Fruit fly (Drosophila melanogaster) whole organism, embryonic: ENCODE data around the gene bt.
A peak's percentile ranks its signal among the peaks of the same experiment; 100 is the strongest.

Source experiments
- CG10543 ChIP-seq: fragments of 200-800 bp; sonication (Bioruptor generic); optimal IDR thresholded peaks from 3 replicates; lab custom pipeline; 2017; ENCODE audit warnings: missing biosample characterization, mild to moderate bottlenecking, missing genetic modification characterization, moderate library complexity
- CG11398 ChIP-seq: fragments of 200-800 bp; sonication (Bioruptor generic); optimal IDR thresholded peaks from 2 replicates; lab custom pipeline; 2016; ENCODE audit warnings: missing biosample characterization, missing genetic modification characterization
- CG12299 ChIP-seq: fragments of 200-800 bp; sonication (Bioruptor generic); optimal IDR thresholded peaks from 2 replicates; lab custom pipeline; 2018; ENCODE audit warnings: missing biosample characterization, mild to moderate bottlenecking, missing genetic modification characterization
- CG14441 ChIP-seq: fragments of 200-800 bp; sonication (Bioruptor generic); IDR thresholded peaks from 2 replicates; pipeline ENCODE4 v1.3.6; 2022; ENCODE audit warnings: missing biosample characterization, missing genetic modification characterization
- CG15011 ChIP-seq: fragments of 200-800 bp; sonication (Bioruptor generic); optimal IDR thresholded peaks from 3 replicates; lab custom pipeline; 2018; ENCODE audit warnings: missing biosample characterization, mild to moderate bottlenecking, missing genetic modification characterization
- CG17359 ChIP-seq: fragments of 200-800 bp; sonication (Bioruptor generic); optimal IDR thresholded peaks from 3 replicates; lab custom pipeline; 2018; ENCODE audit warnings: missing biosample characterization, mild to moderate bottlenecking, missing genetic modification characterization, moderate library complexity
- CG17568 ChIP-seq: fragments of 200-800 bp; sonication (Bioruptor generic); optimal IDR thresholded peaks from 2 replicates; lab custom pipeline; 2018; ENCODE audit warnings: missing biosample characterization, mild to moderate bottlenecking, missing genetic modification characterization, moderate library complexity
- CG17802 ChIP-seq: fragments of 200-800 bp; sonication (Bioruptor generic); optimal IDR thresholded peaks from 2 replicates; lab custom pipeline; 2018; ENCODE audit warnings: missing biosample characterization, mild to moderate bottlenecking, missing genetic modification characterization, moderate library complexity
- CG18599 ChIP-seq: fragments of 200-800 bp; sonication (Bioruptor generic); optimal IDR thresholded peaks from 3 replicates; lab custom pipeline; 2017; ENCODE audit warnings: missing biosample characterization, missing genetic modification characterization, mild to moderate bottlenecking, moderate library complexity, missing genetic modification reagents
- CG2120 ChIP-seq: fragments of 200-800 bp; sonication (Bioruptor generic); optimal IDR thresholded peaks from 3 replicates; lab custom pipeline; 2016; ENCODE audit warnings: missing biosample characterization, missing genetic modification characterization
- CG2199 ChIP-seq: fragments of 200-800 bp; sonication (Bioruptor generic); IDR thresholded peaks from 3 replicates; pipeline ENCODE4 v1.3.6; 2022; ENCODE audit warnings: missing biosample characterization, missing genetic modification characterization
- CG2712 ChIP-seq: fragments of 200-800 bp; optimal IDR thresholded peaks from 3 replicates; lab custom pipeline; 2019; ENCODE audit warnings: missing biosample characterization, mild to moderate bottlenecking, missing genetic modification characterization, moderate library complexity
- CG2875 ChIP-seq: fragments of 200-800 bp; sonication (Bioruptor generic); optimal IDR thresholded peaks from 2 replicates; lab custom pipeline; 2017; ENCODE audit warnings: missing biosample characterization, mild to moderate bottlenecking, missing genetic modification characterization, missing genetic modification reagents
- CG30403 ChIP-seq: fragments of 200-800 bp; sonication (Bioruptor generic); optimal IDR thresholded peaks from 3 replicates; lab custom pipeline; 2016; ENCODE audit warnings: missing biosample characterization, missing genetic modification characterization
- CG31388 ChIP-seq: fragments of 200-800 bp; sonication (Bioruptor generic); optimal IDR thresholded peaks from 2 replicates; lab custom pipeline; 2016; ENCODE audit warnings: missing biosample characterization, missing genetic modification characterization
- CG32767 ChIP-seq: fragments of 200-800 bp; sonication (Bioruptor generic); IDR thresholded peaks from 2 replicates; pipeline ENCODE4 v1.3.6; 2022; ENCODE audit warnings: missing biosample characterization, missing genetic modification characterization
- CG6272 ChIP-seq: fragments of 200-800 bp; sonication (Bioruptor generic); IDR thresholded peaks from 2 replicates; pipeline ENCODE4 v1.3.6; 2022; ENCODE audit warnings: missing biosample characterization, missing genetic modification characterization
- CG7928 ChIP-seq: fragments of 200-800 bp; sonication (Bioruptor generic); optimal IDR thresholded peaks from 2 replicates; lab custom pipeline; 2017; ENCODE audit warnings: missing biosample characterization, mild to moderate bottlenecking, missing genetic modification characterization
- CTCF ChIP-seq: fragments of 200-800 bp; sonication (Bioruptor generic); optimal IDR thresholded peaks from 2 replicates; lab custom pipeline; 2017; ENCODE audit warnings: missing biosample characterization, mild to moderate bottlenecking, missing genetic modification characterization, moderate library complexity
- Chrac-16 ChIP-seq: fragments of 200-800 bp; sonication (Bioruptor generic); optimal IDR thresholded peaks from 3 replicates; lab custom pipeline; 2016; ENCODE audit warnings: missing biosample characterization, missing genetic modification characterization
- CkIIα-i1 ChIP-seq: fragments of 200-800 bp; sonication (Bioruptor generic); IDR thresholded peaks from 2 replicates; pipeline ENCODE4 v1.3.6; 2022; ENCODE audit warnings: missing biosample characterization, missing genetic modification characterization
- Dad ChIP-seq: fragments of 200-800 bp; sonication (Bioruptor generic); optimal IDR thresholded peaks from 3 replicates; lab custom pipeline; 2016; ENCODE audit warnings: missing biosample characterization, missing genetic modification characterization
- ERR ChIP-seq: fragments of 200-800 bp; sonication (Bioruptor generic); optimal IDR thresholded peaks from 2 replicates; lab custom pipeline; 2016; ENCODE audit warnings: missing biosample characterization, missing genetic modification characterization
- Fer1 ChIP-seq: fragments of 200-800 bp; sonication (Bioruptor generic); optimal IDR thresholded peaks from 2 replicates; lab custom pipeline; 2017; ENCODE audit warnings: missing biosample characterization, mild to moderate bottlenecking, missing genetic modification characterization
- Gsc ChIP-seq: fragments of 200-800 bp; sonication (Bioruptor generic); IDR thresholded peaks from 2 replicates; pipeline ENCODE4 v1.3.6; 2022; ENCODE audit warnings: missing biosample characterization, missing genetic modification characterization
- Gug ChIP-seq: fragments of 200-800 bp; sonication (Bioruptor generic); IDR thresholded peaks from 4 replicates; pipeline ENCODE4 v1.3.6; 2022; ENCODE audit warnings: missing biosample characterization, missing genetic modification characterization
- HLHmδ ChIP-seq: fragments of 200-800 bp; sonication (Bioruptor generic); optimal IDR thresholded peaks from 2 replicates; lab custom pipeline; 2018; ENCODE audit warnings: missing biosample characterization, mild to moderate bottlenecking, missing genetic modification characterization, moderate library complexity
- Lpt ChIP-seq: fragments of >200 bp; optimal IDR thresholded peaks from 2 replicates; lab custom pipeline; 2018; ENCODE audit warnings: missing biosample characterization, missing genetic modification characterization
- MTF-1 ChIP-seq: fragments of 200-800 bp; sonication (Bioruptor generic); optimal IDR thresholded peaks from 2 replicates; lab custom pipeline; 2018; ENCODE audit warnings: missing biosample characterization, mild to moderate bottlenecking, missing genetic modification characterization, borderline replicate concordance
- Mad ChIP-seq: fragments of 200-800 bp; sonication (Bioruptor generic); optimal IDR thresholded peaks from 2 replicates; lab custom pipeline; 2016; ENCODE audit warnings: missing biosample characterization, missing genetic modification characterization
- Ravus ChIP-seq: fragments of 200-800 bp; sonication (Bioruptor generic); IDR thresholded peaks from 2 replicates; pipeline ENCODE4 v1.3.6; 2022; ENCODE audit warnings: missing biosample characterization, missing genetic modification characterization
- Tbp ChIP-seq: fragments of >200 bp; optimal IDR thresholded peaks from 2 replicates; lab custom pipeline; 2018; ENCODE audit warnings: missing biosample characterization, missing genetic modification characterization
- Xrp1 ChIP-seq: fragments of 200-800 bp; sonication (Bioruptor generic); IDR thresholded peaks from 2 replicates; pipeline ENCODE4 v1.3.6; 2022; ENCODE audit warnings: missing biosample characterization, missing genetic modification characterization
- abd-A ChIP-seq: fragments of 200-800 bp; sonication (Bioruptor generic); optimal IDR thresholded peaks from 3 replicates; lab custom pipeline; 2019; ENCODE audit warnings: missing biosample characterization, mild to moderate bottlenecking, missing genetic modification characterization, moderate library complexity
- bab2 ChIP-seq: fragments of 200-800 bp; sonication (Bioruptor generic); optimal IDR thresholded peaks from 2 replicates; lab custom pipeline; 2016; ENCODE audit warnings: missing biosample characterization, missing genetic modification characterization
- cad ChIP-seq: fragments of >200 bp; optimal IDR thresholded peaks from 2 replicates; lab custom pipeline; 2017; ENCODE audit warnings: missing biosample characterization, missing genetic modification characterization
- cg ChIP-seq: fragments of 200-800 bp; sonication (Bioruptor generic); optimal IDR thresholded peaks from 3 replicates; lab custom pipeline; 2019; ENCODE audit warnings: missing biosample characterization, mild to moderate bottlenecking, missing genetic modification characterization, moderate library complexity
- chif ChIP-seq, 2 experiments: fragments of 200-800 bp; sonication (Bioruptor generic); optimal IDR thresholded peaks; 3 replicates each; lab custom pipeline; 2016; ENCODE audit warnings: missing biosample characterization in 2 of 2, missing genetic modification characterization in 2 of 2
- chn ChIP-seq: fragments of 200-800 bp; sonication (Bioruptor generic); optimal IDR thresholded peaks from 2 replicates; lab custom pipeline; 2016; ENCODE audit warnings: missing biosample characterization, missing genetic modification characterization
- corto ChIP-seq: fragments of 200-800 bp; sonication (Bioruptor generic); optimal IDR thresholded peaks from 2 replicates; lab custom pipeline; 2016; ENCODE audit warnings: missing biosample characterization, mild to moderate bottlenecking, missing genetic modification characterization, moderate library complexity
- dati ChIP-seq: fragments of 200-800 bp; sonication (Bioruptor generic); IDR thresholded peaks from 2 replicates; pipeline ENCODE4 v1.3.6; 2022; ENCODE audit warnings: missing biosample characterization, missing genetic modification characterization
- dmrt11E ChIP-seq: fragments of 200-800 bp; sonication (Bioruptor generic); optimal IDR thresholded peaks from 3 replicates; lab custom pipeline; 2018; ENCODE audit warnings: missing biosample characterization, mild to moderate bottlenecking, missing genetic modification characterization, moderate library complexity
- dysf ChIP-seq: fragments of 200-800 bp; sonication (Bioruptor generic); IDR thresholded peaks from 3 replicates; pipeline ENCODE4 v1.3.6; 2022; ENCODE audit warnings: missing biosample characterization, missing genetic modification characterization
- ken ChIP-seq: fragments of 200-800 bp; sonication (Bioruptor generic); IDR thresholded peaks from 3 replicates; pipeline ENCODE4 v1.3.6; 2022; ENCODE audit warnings: missing biosample characterization, missing genetic modification characterization
- lab ChIP-seq: fragments of 200-800 bp; sonication (Bioruptor generic); optimal IDR thresholded peaks from 3 replicates; lab custom pipeline; 2017; ENCODE audit warnings: missing biosample characterization, missing genetic modification characterization, mild to moderate bottlenecking, moderate library complexity, missing genetic modification reagents
- lilli ChIP-seq: fragments of 200-800 bp; sonication (Bioruptor generic); optimal IDR thresholded peaks from 3 replicates; lab custom pipeline; 2016; ENCODE audit warnings: missing biosample characterization, missing genetic modification characterization
- lola ChIP-seq, 3 experiments: fragments of >200 bp in 2 of 3; fragments of 200-800 bp in 1 of 3; sonication (Bioruptor generic) in 1 of 3; optimal IDR thresholded peaks; 2 replicates each; lab custom pipeline; 2017 to 2019; ENCODE audit warnings: missing biosample characterization in 3 of 3, missing genetic modification characterization in 3 of 3, mild to moderate bottlenecking in 1 of 3, moderate library complexity in 1 of 3
- mam ChIP-seq: fragments of 200-800 bp; sonication (Bioruptor generic); optimal IDR thresholded peaks from 3 replicates; lab custom pipeline; 2016; ENCODE audit warnings: missing biosample characterization, missing genetic modification characterization
- so ChIP-seq: fragments of 200-800 bp; sonication (Bioruptor generic); IDR thresholded peaks from 3 replicates; pipeline ENCODE4 v1.3.6; 2022; ENCODE audit warnings: missing biosample characterization, missing genetic modification characterization
- sqz ChIP-seq: fragments of 200-800 bp; sonication (Bioruptor generic); optimal IDR thresholded peaks from 3 replicates; lab custom pipeline; 2018; ENCODE audit warnings: missing biosample characterization, mild to moderate bottlenecking, missing genetic modification characterization
- yki ChIP-seq: fragments of >200 bp; optimal IDR thresholded peaks from 3 replicates; lab custom pipeline; 2018

The bt gene

DNA sequence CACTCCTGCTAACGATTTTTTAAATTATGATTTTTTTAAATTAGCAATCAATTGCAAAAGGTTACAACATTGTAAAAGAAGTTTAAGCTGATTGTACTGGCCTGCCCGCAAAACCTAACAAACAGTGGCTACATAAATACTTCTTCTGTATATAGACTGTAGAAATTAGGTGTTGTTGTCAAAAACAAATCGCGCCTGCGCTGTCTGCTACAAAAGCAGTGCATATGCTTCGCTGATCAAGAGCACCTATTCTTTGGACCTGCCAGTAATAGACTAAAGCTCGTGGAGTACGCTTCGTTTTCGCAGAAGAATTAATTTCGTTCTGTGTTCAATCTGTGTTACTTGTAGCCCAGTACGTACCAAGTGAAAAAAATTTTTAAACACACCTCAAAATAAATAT, at the start of gene bt:
Gene bt (plus strand): TSS at position 261 of the 400 bp plus-strand sequence.
- TF ChIP-seq CG2875 (GFP tag; lab: Kevin White, UChicago) (no peak), CG10543 (peak; percentile 17), HLHmδ (GFP tag; lab: Kevin White, UChicago) (no peak), dati (GFP tag; lab: Robert Waterston, UW) (no peak), CG2199 (GFP tag; lab: Robert Waterston, UW) (peak; percentile 93), Dad (GFP tag; lab: Kevin White, UChicago) (no peak), lola (GFP tag; optimal IDR thresholded peaks at IDR 0.05; lab: Kevin White, UChicago) (no peak), Tbp (no peak), CG7928 (GFP tag; lab: Kevin White, UChicago) (no peak), MTF-1 (GFP tag; lab: Kevin White, UChicago) (no peak), CTCF (peak; percentile 1), Ravus (GFP tag; lab: Robert Waterston, UW) (no peak), ERR (GFP tag; lab: Kevin White, UChicago) (no peak), CG14441 (no peak), Lpt (GFP tag; lab: Kevin White, UChicago) (no peak), Gsc (no peak), lab (GFP tag; lab: Kevin White, UChicago) (no peak), CG12299 (no peak), CG6272 (no peak)
- TF ChIP-seq, all 482 proteins: peak for 3

DNA sequence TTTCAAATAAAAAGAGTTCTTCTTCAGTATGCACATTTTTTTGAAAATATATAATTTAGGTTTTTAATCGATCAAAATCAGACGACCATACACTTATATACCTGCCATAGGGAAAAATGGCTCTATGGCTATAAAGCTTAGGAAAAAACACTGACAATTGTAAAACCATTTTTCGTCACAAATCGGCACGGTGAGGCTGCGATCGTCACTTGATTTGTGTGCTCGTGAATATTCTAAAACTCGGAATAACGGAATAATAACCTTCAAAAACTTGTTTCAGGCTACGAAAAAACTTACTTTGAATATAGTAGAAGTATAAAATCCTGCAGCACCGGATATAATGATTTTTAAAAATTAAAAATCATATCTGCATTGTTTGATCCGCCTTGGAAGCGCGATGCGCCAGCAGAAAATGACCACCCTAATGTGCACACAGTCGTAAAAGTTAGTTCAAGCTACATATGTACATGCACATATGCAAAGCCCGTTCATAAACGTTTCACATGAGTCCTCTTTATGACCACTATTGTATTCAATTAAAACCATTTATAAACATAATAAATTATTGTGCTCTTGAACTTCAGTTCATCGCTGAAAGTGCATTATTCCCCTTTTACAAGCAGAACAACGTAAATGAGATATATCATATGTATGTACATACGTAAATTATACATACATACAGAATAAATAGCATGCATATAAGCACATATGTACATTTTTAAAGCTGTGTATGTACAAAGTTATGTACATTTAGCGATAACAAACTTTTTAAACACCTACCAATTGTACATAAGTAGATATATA, 29.1 kb upstream of the bt start:
- TF ChIP-seq CG2712: peak; percentile 2
- TF ChIP-seq CG15011 (GFP tag; lab: Kevin White, UChicago): no peak
- TF ChIP-seq CG30403 (GFP tag; lab: Kevin White, UChicago): peak; percentile 38
- peak; percentile 40 for TF ChIP-seq mam (GFP tag; lab: Kevin White, UChicago)
- TF ChIP-seq dysf: no peak
- TF ChIP-seq chif (GFP tag; optimal IDR thresholded peaks at IDR 0.05; lab: Kevin White, UChicago): peak in 1 of 2 experiments; percentile 4
- TF ChIP-seq Mad: peak; percentile 5
- TF ChIP-seq CG11398 (GFP tag; lab: Kevin White, UChicago): peak; percentile 27
- peak; percentile 36 for TF ChIP-seq CG2120 (GFP tag; lab: Kevin White, UChicago)
- TF ChIP-seq CG18599 (GFP tag; lab: Kevin White, UChicago): no peak
- no peak for TF ChIP-seq CkIIα-i1 (GFP tag; lab: Robert Waterston, UW)
- peak; percentile 1 for TF ChIP-seq dmrt11E
- peak; percentile 30 for TF ChIP-seq corto
- peak; percentile 32 for TF ChIP-seq chn
- peak; percentile 48 for TF ChIP-seq cg (GFP tag; lab: Kevin White, UChicago)
- no peak for TF ChIP-seq CG31388 (GFP tag; lab: Kevin White, UChicago)
- TF ChIP-seq Fer1: peak; percentile 57
- TF ChIP-seq CG17359 (tag; lab: Kevin White, UChicago): peak; percentile 5
- peak; percentile 2 for TF ChIP-seq bab2 (GFP tag; lab: Kevin White, UChicago)
- TF ChIP-seq yki (lab: Kevin White, UChicago): no peak
- TF ChIP-seq abd-A (tag; lab: Kevin White, UChicago): no peak
- TF ChIP-seq lilli (GFP tag; lab: Kevin White, UChicago): peak; percentile 41
- TF ChIP-seq so (GFP tag; lab: Robert Waterston, UW): no peak
- TF ChIP-seq Chrac-16 (GFP tag; lab: Kevin White, UChicago): peak; percentile 8
- TF ChIP-seq Xrp1 (GFP tag; lab: Robert Waterston, UW): peak; percentile 61; the same call in 1 of the 2 replicates
- TF ChIP-seq cad (GFP tag; lab: Kevin White, UChicago): peak; percentile 53
- peak; percentile 85 for TF ChIP-seq CG17802 (tag; lab: Kevin White, UChicago)
- TF ChIP-seq sqz: peak; percentile 7
- TF ChIP-seq CG32767 (GFP tag; lab: Robert Waterston, UW): no peak
- TF ChIP-seq ken (GFP tag; lab: Robert Waterston, UW): no peak
- peak; percentile 64 for TF ChIP-seq CG17568 (GFP tag; lab: Kevin White, UChicago)
- no peak for TF ChIP-seq Gug (GFP tag; lab: Robert Waterston, UW)
